Worm (Caenorhabditis elegans): Measurements from ENCODE around the gene bris-1.
A peak's percentile ranks its signal among the peaks of the same experiment; 100 is the strongest.

The bris-1 gene

DNA sequence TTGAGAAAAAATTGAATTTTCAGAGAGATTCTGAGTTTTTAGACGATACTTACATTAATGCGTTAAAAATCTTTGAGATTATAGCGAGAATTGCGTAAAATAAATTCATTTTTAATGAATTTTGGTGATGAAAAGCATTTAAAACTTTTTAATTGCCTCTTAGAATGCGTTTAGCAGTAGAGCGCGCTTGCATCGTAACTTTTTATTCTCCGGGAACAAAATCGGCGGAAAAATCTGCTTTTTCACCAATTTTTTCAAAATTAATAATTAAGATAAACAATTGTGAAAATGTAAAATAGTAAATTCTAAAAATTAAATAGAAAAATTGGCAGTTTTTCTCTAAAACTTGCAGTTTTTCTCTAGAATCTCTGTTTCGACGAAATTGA is 3.9 kb downstream of the bris-1 start:
- no peak for TF ChIP-seq nhr-12 (tag; optimal IDR thresholded peaks at IDR 0.05)
- no peak for TF ChIP-seq nhr-77 (tag; optimal IDR thresholded peaks at IDR 0.05)
- TF ChIP-seq nhr-11 (tag; optimal IDR thresholded peaks at IDR 0.05), result no peak
- TF ChIP-seq mml-1 (tag; optimal IDR thresholded peaks at IDR 0.05), result no peak
- TF ChIP-seq ztf-4 (tag; optimal IDR thresholded peaks at IDR 0.05), result no peak
- TF ChIP-seq unc-39 (tag; optimal IDR thresholded peaks at IDR 0.05), result no peak
- TF ChIP-seq hmg-11 (tag; optimal IDR thresholded peaks at IDR 0.05), result no peak

DNA sequence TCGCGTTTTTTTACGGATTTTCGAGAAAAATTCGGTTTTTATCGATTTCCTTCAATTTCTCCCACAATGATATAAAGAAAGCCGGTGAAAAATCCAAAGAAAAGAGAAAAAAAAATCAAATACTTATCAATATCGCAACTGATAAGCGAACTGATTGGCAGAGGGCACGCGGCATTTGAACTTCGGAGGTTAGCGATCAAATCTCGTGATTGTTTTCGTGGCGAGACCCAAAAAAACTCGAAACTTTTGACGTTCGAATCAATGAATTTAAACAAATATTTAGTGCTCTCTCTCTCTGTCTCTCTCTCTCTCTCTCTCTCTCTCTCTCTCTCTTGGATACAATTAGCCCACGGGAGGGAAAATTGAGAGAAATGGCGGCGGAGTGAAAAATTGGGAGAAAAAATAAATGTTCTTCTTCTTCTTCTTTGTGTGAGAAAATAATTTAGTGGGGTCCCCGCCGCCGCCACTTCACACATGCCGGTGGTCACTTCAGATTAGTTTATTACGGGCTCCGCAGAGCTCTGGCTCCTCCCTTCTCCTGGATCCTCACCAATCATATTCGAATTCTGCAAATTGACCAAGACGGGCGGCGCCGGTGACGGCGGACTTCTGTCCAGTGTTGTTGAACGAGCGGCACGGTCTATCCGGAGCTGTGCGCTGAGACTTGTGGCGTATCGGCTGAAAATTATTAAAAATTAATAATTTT is 4.4 kb downstream of the bris-1 start:
- TF ChIP-seq lin-15B (tag; optimal IDR thresholded peaks at IDR 0.05), result peak; percentile 12
- no peak for TF ChIP-seq zag-1 (tag; optimal IDR thresholded peaks at IDR 0.05)
- TF ChIP-seq elt-2 (tag; optimal IDR thresholded peaks at IDR 0.05), result peak; percentile 82
- no peak for TF ChIP-seq elt-1 (tag; optimal IDR thresholded peaks at IDR 0.05)
- no peak for TF ChIP-seq nhr-25 (tag; optimal IDR thresholded peaks at IDR 0.05)
- peak; percentile 57 for TF ChIP-seq pha-4 (tag; optimal IDR thresholded peaks at IDR 0.05)
- no peak for TF ChIP-seq tbx-2 (tag; optimal IDR thresholded peaks at IDR 0.05)

DNA sequence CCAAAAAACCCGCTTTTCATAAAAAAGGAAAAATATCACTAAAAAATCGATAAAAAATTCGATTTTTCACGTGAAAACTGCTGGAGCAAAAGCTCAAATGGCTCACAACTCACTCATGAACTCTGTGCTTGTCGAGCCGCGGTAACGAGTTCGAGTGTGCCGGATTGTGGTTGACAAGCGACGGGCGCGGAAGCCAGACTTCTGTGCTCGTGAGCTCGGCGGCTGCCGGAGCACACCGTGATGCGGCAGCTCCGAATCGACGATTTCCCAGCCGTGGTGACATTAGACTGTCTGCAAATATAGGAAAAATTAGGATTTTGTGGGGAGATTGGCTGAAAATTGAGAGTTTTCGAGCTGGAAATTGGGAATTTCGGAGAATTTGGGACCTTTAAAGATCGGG is 6.3 kb downstream of the bris-1 start:
- TF ChIP-seq mml-1 (tag; optimal IDR thresholded peaks at IDR 0.05) (no peak), ceh-28 (tag; optimal IDR thresholded peaks at IDR 0.05) (no peak), R02D3.7 (tag; optimal IDR thresholded peaks at IDR 0.05) (no peak), snpc-4 (tag; optimal IDR thresholded peaks at IDR 0.05) (no peak), sea-2 (GFP tag; optimal IDR thresholded peaks at IDR 0.05) (no peak), fos-1 (tag; optimal IDR thresholded peaks at IDR 0.05) (no peak), egl-27 (tag; optimal IDR thresholded peaks at IDR 0.05) (no peak), nhr-237 (tag; optimal IDR thresholded peaks at IDR 0.05) (no peak), nhr-23 (tag; optimal IDR thresholded peaks at IDR 0.05) (no peak), nhr-77 (tag; optimal IDR thresholded peaks at IDR 0.05) (no peak), skn-1 (tag; optimal IDR thresholded peaks at IDR 0.05) (no peak), unc-62 (GFP tag; optimal IDR thresholded peaks at IDR 0.05) (no peak), lin-15B (tag; optimal IDR thresholded peaks at IDR 0.05) (no peak), elt-1 (tag; optimal IDR thresholded peaks at IDR 0.05) (no peak), elt-2 (tag; optimal IDR thresholded peaks at IDR 0.05) (no peak), daf-12 (tag; optimal IDR thresholded peaks at IDR 0.05) (no peak), jun-1 (tag; optimal IDR thresholded peaks at IDR 0.05) (no peak), mdl-1 (tag; optimal IDR thresholded peaks at IDR 0.05) (no peak), ama-1 (optimal IDR thresholded peaks at IDR 0.05) (no peak)

DNA sequence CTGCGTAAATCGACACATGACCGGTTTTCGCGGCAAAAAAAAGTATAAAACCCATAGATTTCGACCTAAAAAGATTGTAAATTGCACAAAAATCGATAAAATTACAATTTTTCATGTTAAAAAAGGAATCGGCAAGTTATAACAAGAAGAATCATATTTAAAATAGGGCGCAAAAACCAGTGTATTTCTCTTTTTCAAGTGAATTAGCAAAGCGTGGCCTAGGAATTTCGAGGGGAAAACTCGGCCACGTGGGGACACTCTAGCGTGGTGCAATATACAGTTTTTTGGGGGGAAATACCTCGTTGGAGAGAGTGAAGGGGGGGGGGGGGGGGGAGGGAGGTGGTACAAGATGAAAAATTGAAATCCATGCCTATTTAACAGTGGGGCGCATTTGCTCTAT is 11.6 kb downstream of the bris-1 start:
- peak; percentile 43 for TF ChIP-seq R02D3.7 (tag; optimal IDR thresholded peaks at IDR 0.05)
- no peak for TF ChIP-seq daf-12 (tag; optimal IDR thresholded peaks at IDR 0.05)

DNA sequence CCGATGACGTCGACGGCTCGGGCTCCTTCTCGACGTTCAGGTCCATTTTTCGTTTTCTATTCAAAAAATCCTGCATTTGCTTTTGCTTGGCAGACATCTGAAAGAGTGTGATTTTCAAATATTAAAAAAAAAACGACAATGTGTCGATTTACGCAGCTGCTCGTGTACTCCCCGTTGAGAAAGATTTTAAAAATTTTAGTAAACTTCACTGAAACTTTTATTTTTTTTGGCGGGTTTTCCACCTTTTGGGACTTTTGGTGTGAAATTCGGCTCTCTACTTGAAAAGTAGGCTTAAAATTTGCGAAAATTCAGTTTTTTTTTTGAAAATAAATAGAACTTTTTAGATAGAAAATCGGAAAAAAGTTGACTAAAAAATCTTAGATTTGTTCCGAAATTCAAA is 12.0 kb downstream of the bris-1 start, which contains the start of gene M02B7.7:
M02B7.7 (minus strand) TSS at position 101 of the 400 bp plus-strand sequence.
- TF ChIP-seq lsy-12 (tag; optimal IDR thresholded peaks at IDR 0.05) (no peak), fkh-2 (tag; optimal IDR thresholded peaks at IDR 0.05) (no peak), pqm-1 (tag; optimal IDR thresholded peaks at IDR 0.05) (no peak), hmg-11 (tag; optimal IDR thresholded peaks at IDR 0.05) (no peak), egl-5 (tag; optimal IDR thresholded peaks at IDR 0.05) (no peak), snpc-4 (tag; optimal IDR thresholded peaks at IDR 0.05) (no peak)

DNA sequence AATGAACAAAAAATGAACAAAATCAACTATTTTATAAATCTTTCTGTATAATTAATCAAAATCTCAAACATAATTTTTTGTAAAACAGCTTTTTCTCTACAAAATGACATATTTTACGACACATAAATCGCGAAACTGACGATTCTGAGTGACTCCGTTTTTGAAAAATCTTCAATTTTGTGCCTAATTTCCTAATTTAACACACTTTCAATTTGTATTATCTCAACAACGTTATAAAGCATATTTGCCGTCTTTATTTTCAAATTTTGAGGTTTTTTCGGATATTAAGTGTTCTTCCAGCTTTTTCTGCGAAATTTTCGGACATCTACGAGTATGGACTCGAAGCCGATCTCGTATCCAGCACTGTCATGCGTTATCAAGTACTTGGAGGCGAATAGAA is 13.9 kb downstream of the bris-1 start, which contains the start of gene fbxc-47:
fbxc-47 (plus strand) TSS at position 301 of the 400 bp plus-strand sequence.
- TF ChIP-seq elt-2 (tag; optimal IDR thresholded peaks at IDR 0.05) (no peak), nhr-12 (tag; optimal IDR thresholded peaks at IDR 0.05) (no peak), lsy-12 (tag; optimal IDR thresholded peaks at IDR 0.05) (no peak), ceh-28 (tag; optimal IDR thresholded peaks at IDR 0.05) (no peak), ceh-9 (tag; optimal IDR thresholded peaks at IDR 0.05) (no peak), R02D3.7 (tag; optimal IDR thresholded peaks at IDR 0.05) (no peak), tbx-2 (tag; optimal IDR thresholded peaks at IDR 0.05) (no peak), daf-12 (tag; optimal IDR thresholded peaks at IDR 0.05) (no peak), ceh-16 (tag; optimal IDR thresholded peaks at IDR 0.05) (no peak), unc-39 (tag; optimal IDR thresholded peaks at IDR 0.05) (no peak), egl-27 (tag; optimal IDR thresholded peaks at IDR 0.05) (no peak)
